Fruit fly (Drosophila melanogaster): Measurements from ENCODE around the gene sens-2.

DNA sequence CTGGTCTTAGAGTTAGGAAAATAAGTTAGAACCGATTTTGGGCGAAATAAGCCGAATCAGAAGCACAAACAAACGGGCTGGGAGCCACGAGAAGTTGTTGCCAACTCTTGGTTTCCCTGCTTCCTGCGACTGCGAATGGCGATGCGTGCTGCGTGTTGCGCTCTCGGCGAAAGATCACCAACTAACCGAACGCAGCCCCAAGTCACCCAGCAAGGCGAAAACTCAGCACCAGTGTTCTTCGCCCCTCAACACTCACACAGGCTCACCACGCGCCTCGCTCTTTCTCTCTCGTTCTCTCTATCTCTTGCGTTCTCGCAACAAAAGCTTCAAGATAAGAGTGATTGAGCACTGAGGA lies 35.1 kb upstream of the sens-2 start, which contains the start of gene nrv1:
- TF ChIP-seq lmd (GFP tag; IDR thresholded peaks at IDR 0.05) (no peak), Gug (GFP tag; IDR thresholded peaks at IDR 0.05) (no peak), ato (GFP tag; IDR thresholded peaks at IDR 0.05; ENCODE audit: partially characterized antibody) (peak; percentile 51; the same call in 1 of the 2 replicates), Lhr (GFP tag; optimal IDR thresholded peaks at IDR 0.05) (no peak), CG12744 (GFP tag; optimal IDR thresholded peaks at IDR 0.05) (no peak), CG15269 (tag; optimal IDR thresholded peaks at IDR 0.05) (no peak), ap (GFP tag; IDR thresholded peaks at IDR 0.05) (no peak), CG31441 (GFP tag; IDR thresholded peaks at IDR 0.05) (no peak), CG2889 (GFP tag; IDR thresholded peaks at IDR 0.05) (no peak), kah (GFP tag; optimal IDR thresholded peaks at IDR 0.05) (no peak), CG9215 (GFP tag; IDR thresholded peaks at IDR 0.05) (no peak), tgo (GFP tag; IDR thresholded peaks at IDR 0.05) (no peak)

All from whole organism, embryonic.